Worm (Caenorhabditis elegans): ENCODE results near the gene tag-290.

The tag-290 gene

ce11 chrV:11649254-11649653, 36.1 kb downstream of the tag-290 start:
- TF ChIP-seq elt-2 (tag; optimal IDR thresholded peaks at IDR 0.05), result peak; percentile 75
- no peak for TF ChIP-seq efl-1 (optimal IDR thresholded peaks at IDR 0.05)
- peak in 1 of 2 experiments; percentile 19 for TF ChIP-seq efl-1 (GFP tag; optimal IDR thresholded peaks at IDR 0.05 in 1 of 2)
- TF ChIP-seq dsc-1 (tag; optimal IDR thresholded peaks at IDR 0.05), result no peak
- TF ChIP-seq nhr-20 (tag; optimal IDR thresholded peaks at IDR 0.05), result peak; percentile 27
- no peak for TF ChIP-seq fos-1 (tag; optimal IDR thresholded peaks at IDR 0.05)
- no peak for TF ChIP-seq unc-62 (GFP tag; optimal IDR thresholded peaks at IDR 0.05)

DNA sequence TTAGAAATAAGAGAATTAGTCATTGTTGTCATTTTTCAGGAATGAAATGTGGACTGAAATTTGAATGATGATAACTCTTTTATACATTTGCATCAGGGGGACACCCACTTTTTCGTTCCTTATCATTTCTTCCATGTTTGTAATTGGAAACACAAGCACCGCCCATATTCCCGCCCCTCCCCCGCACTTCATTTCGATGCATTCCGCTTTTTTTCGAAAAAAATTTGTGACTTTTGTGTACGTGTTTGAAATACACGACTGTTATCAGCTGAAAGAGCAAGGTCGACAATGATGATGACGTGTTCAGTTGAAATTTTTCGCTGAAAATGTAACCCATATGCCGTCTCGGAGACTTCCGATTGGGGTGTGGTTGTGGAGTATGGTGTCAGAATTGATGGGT, 37.6 kb downstream of the tag-290 start, which contains the start of gene zip-10:
Gene zip-10 (minus strand): TSS at position 43 of the 400 bp plus-strand sequence.
- TF ChIP-seq fkh-4 (tag; optimal IDR thresholded peaks at IDR 0.05; ENCODE audit: borderline replicate concordance), result no peak
- TF ChIP-seq hlh-4 (tag; optimal IDR thresholded peaks at IDR 0.05), result no peak
- no peak for TF ChIP-seq sup-37 (GFP tag; optimal IDR thresholded peaks at IDR 0.05)
- no peak for TF ChIP-seq ceh-82 (tag; optimal IDR thresholded peaks at IDR 0.05)
- TF ChIP-seq ces-1 (GFP tag; optimal IDR thresholded peaks at IDR 0.05), result no peak
- TF ChIP-seq mep-1 (tag; optimal IDR thresholded peaks at IDR 0.05), result no peak
- TF ChIP-seq mef-2 (tag; optimal IDR thresholded peaks at IDR 0.05), result no peak
- TF ChIP-seq rnt-1 (tag; optimal IDR thresholded peaks at IDR 0.05), result no peak
- no peak for TF ChIP-seq ceh-88 (GFP tag; IDR thresholded peaks at IDR 0.05)
- no peak for TF ChIP-seq fkh-10 (GFP tag; optimal IDR thresholded peaks at IDR 0.05)
- no peak for TF ChIP-seq efl-1 (optimal IDR thresholded peaks at IDR 0.05)
- peak in 1 of 2 experiments; percentile 78 for TF ChIP-seq efl-1 (GFP tag; optimal IDR thresholded peaks at IDR 0.05 in 1 of 2)
- no peak for TF ChIP-seq mab-9 (GFP tag; IDR thresholded peaks at IDR 0.05)
- TF ChIP-seq nhr-90 (tag; optimal IDR thresholded peaks at IDR 0.05; ENCODE audit: poor library complexity), result no peak
- TF ChIP-seq pqm-1 (tag; optimal IDR thresholded peaks at IDR 0.05), result peak; percentile 57
- TF ChIP-seq hpl-2 (GFP tag; optimal IDR thresholded peaks at IDR 0.05), result no peak
- TF ChIP-seq fkh-8 (tag; optimal IDR thresholded peaks at IDR 0.05), result no peak
- TF ChIP-seq jun-1 (tag; optimal IDR thresholded peaks at IDR 0.05), result peak; percentile 6
- no peak for TF ChIP-seq ama-1 (optimal IDR thresholded peaks at IDR 0.05)
- no peak for TF ChIP-seq nhr-85 (tag)
- no peak for TF ChIP-seq nhr-19 (GFP tag; conservative IDR thresholded peaks at IDR 0.05)
- TF ChIP-seq pax-3 (tag; optimal IDR thresholded peaks at IDR 0.05), result no peak
- peak; percentile 8 for TF ChIP-seq lin-14 (GFP tag; optimal IDR thresholded peaks at IDR 0.05)
- no peak for TF ChIP-seq nhr-11 (tag; optimal IDR thresholded peaks at IDR 0.05)
- peak; percentile 95 for TF ChIP-seq elt-2 (tag; optimal IDR thresholded peaks at IDR 0.05)
- no peak for TF ChIP-seq irx-1 (tag; optimal IDR thresholded peaks at IDR 0.05)
- no peak for TF ChIP-seq zag-1 (tag; optimal IDR thresholded peaks at IDR 0.05)
- TF ChIP-seq ceh-90 (tag; optimal IDR thresholded peaks at IDR 0.05), result no peak
- no peak for TF ChIP-seq hlh-17 (GFP tag; optimal IDR thresholded peaks at IDR 0.05; ENCODE audit: borderline replicate concordance)
- no peak for TF ChIP-seq ztf-11 (tag; optimal IDR thresholded peaks at IDR 0.05)
- TF ChIP-seq nhr-20 (tag; optimal IDR thresholded peaks at IDR 0.05), result peak; percentile 16
- no peak for TF ChIP-seq isw-1 (GFP tag; IDR thresholded peaks at IDR 0.05)
- TF ChIP-seq lsy-2 (tag; optimal IDR thresholded peaks at IDR 0.05), result no peak
- TF ChIP-seq nhr-47 (tag; optimal IDR thresholded peaks at IDR 0.05), result no peak
- no peak for TF ChIP-seq C34B4.2 (tag; optimal IDR thresholded peaks at IDR 0.05)
- TF ChIP-seq blmp-1 (tag; optimal IDR thresholded peaks at IDR 0.05), result no peak
- no peak for TF ChIP-seq unc-130 (tag; optimal IDR thresholded peaks at IDR 0.05)
- TF ChIP-seq unc-30 (tag; optimal IDR thresholded peaks at IDR 0.05), result no peak
- TF ChIP-seq swsn-7 (tag; optimal IDR thresholded peaks at IDR 0.05), result no peak
- TF ChIP-seq dsc-1 (tag; optimal IDR thresholded peaks at IDR 0.05), result no peak
- no peak for TF ChIP-seq nhr-12 (tag; optimal IDR thresholded peaks at IDR 0.05)
- TF ChIP-seq unc-98 (GFP tag; IDR thresholded peaks at IDR 0.05), result no peak
- no peak for TF ChIP-seq sox-4 (tag; optimal IDR thresholded peaks at IDR 0.05)
- no peak for TF ChIP-seq tbx-2 (tag; optimal IDR thresholded peaks at IDR 0.05)
- TF ChIP-seq xbp-1 (tag; optimal IDR thresholded peaks at IDR 0.05), result no peak
- no peak for TF ChIP-seq C04F5.9 (tag; optimal IDR thresholded peaks at IDR 0.05)
- TF ChIP-seq fos-1 (tag; optimal IDR thresholded peaks at IDR 0.05), result no peak
- TF ChIP-seq lin-35 (GFP tag; optimal IDR thresholded peaks at IDR 0.05), result no peak
